Worm (Caenorhabditis elegans): ENCODE measurements around the gene ncx-10.

DNA sequence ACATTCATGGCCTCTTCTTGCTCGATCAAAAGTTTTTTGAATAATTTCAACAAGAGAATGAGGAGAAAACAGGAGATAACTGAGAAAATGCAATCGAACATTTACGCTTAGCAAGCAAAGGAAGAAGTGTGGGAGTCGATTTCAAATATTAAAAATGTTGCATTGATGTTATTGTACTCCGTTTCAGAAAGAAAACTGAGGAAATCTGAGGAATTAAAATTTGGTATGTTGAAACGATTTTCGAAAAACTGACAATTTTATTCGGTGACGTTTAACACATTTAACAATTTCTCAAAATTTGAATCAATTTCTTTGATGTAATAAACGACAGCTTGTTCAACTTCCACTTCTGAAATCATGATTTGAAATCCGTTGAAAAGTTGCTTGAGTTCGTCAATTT, 21.7 kb upstream of the ncx-10 start, which contains the start of gene F26D11.13:
- TF ChIP-seq ztf-29 (GFP tag; IDR thresholded peaks at IDR 0.05) (no peak), ref-1 (GFP tag; conservative IDR thresholded peaks at IDR 0.05) (no peak)
